Fruit fly (Drosophila melanogaster): ENCODE data around the gene CG11841.

The CG11841 gene

dm6 chr3R:29027122-29027521 lies 23.7 kb upstream of the CG11841 start, which contains the start of the genes eIF4E6 and CG1951 (continued):
- TF ChIP-seq Antp (GFP tag; optimal IDR thresholded peaks at IDR 0.05) (no peak), zen (tag; optimal IDR thresholded peaks at IDR 0.05) (peak; percentile 75), CG11695 (GFP tag; IDR thresholded peaks at IDR 0.05) (no peak), vfl (GFP tag; optimal IDR thresholded peaks at IDR 0.05) (no peak), abd-A (tag; optimal IDR thresholded peaks at IDR 0.05) (no peak), ac (GFP tag; optimal IDR thresholded peaks at IDR 0.05) (no peak), pzg (GFP tag; optimal IDR thresholded peaks at IDR 0.05) (peak; percentile 68), vvl (GFP tag; IDR thresholded peaks at IDR 0.05) (0 out of 2 replicates have a peak, but pooled peaks have one; percentile 9), yki (optimal IDR thresholded peaks at IDR 0.05) (no peak), HmgZ (tag; optimal IDR thresholded peaks at IDR 0.05) (peak; percentile 27), CG30431 (GFP tag; optimal IDR thresholded peaks at IDR 0.05) (no peak), CG18476 (GFP tag; optimal IDR thresholded peaks at IDR 0.05) (no peak), CG42726 (GFP tag; IDR thresholded peaks at IDR 0.05; ENCODE audit: partially characterized antibody) (peak; percentile 96), ssp (GFP tag; IDR thresholded peaks at IDR 0.05) (no peak), twi (tag; optimal IDR thresholded peaks at IDR 0.05) (no peak), CG6654 (GFP tag; optimal IDR thresholded peaks at IDR 0.05) (no peak), slp2 (GFP tag; optimal IDR thresholded peaks at IDR 0.05) (no peak), CG6854 (GFP tag; optimal IDR thresholded peaks at IDR 0.05) (no peak), CG16813 (GFP tag; IDR thresholded peaks at IDR 0.05; ENCODE audit: partially characterized antibody) (peak; percentile 96), Ada2b (GFP tag; IDR thresholded peaks at IDR 0.05) (no peak), CG3407 (GFP tag; optimal IDR thresholded peaks at IDR 0.05) (no peak), CG2712 (tag; optimal IDR thresholded peaks at IDR 0.05) (no peak), Neu2 (GFP tag; optimal IDR thresholded peaks at IDR 0.05; ENCODE audit: borderline replicate concordance) (no peak), crp (GFP tag; optimal IDR thresholded peaks at IDR 0.05) (no peak), maf-S (GFP tag; optimal IDR thresholded peaks at IDR 0.05) (no peak), Sry-δ (GFP tag; optimal IDR thresholded peaks at IDR 0.05) (peak; percentile 94), pb (GFP tag; optimal IDR thresholded peaks at IDR 0.05) (no peak), ttk (GFP tag; IDR thresholded peaks at IDR 0.05) (no peak), tna (GFP tag; IDR thresholded peaks at IDR 0.05; ENCODE audit: partially characterized antibody) (peak; percentile 93), CG11696 (GFP tag; IDR thresholded peaks at IDR 0.05) (no peak), CG14667 (GFP tag; IDR thresholded peaks at IDR 0.05) (no peak), CG10543 (GFP tag; optimal IDR thresholded peaks at IDR 0.05) (no peak), YL-1 (GFP tag; optimal IDR thresholded peaks at IDR 0.05) (peak; percentile 57), chinmo (GFP tag; IDR thresholded peaks at IDR 0.05; ENCODE audit: partially characterized antibody) (peak; percentile 95), repo (GFP tag; optimal IDR thresholded peaks at IDR 0.05) (no peak), CG2129 (GFP tag; IDR thresholded peaks at IDR 0.05; ENCODE audit: partially characterized antibody) (peak; percentile 79), fd96Cb (tag; optimal IDR thresholded peaks at IDR 0.05) (no peak), sna (GFP tag; IDR thresholded peaks at IDR 0.05; ENCODE audit: partially characterized antibody) (peak; percentile 96), croc (GFP tag; conservative IDR thresholded peaks at IDR 0.05) (no peak), stc (GFP tag; IDR thresholded peaks at IDR 0.05) (no peak), CG1024 (GFP tag; IDR thresholded peaks at IDR 0.05) (no peak), nerfin-2 (GFP tag; IDR thresholded peaks at IDR 0.05; ENCODE audit: partially characterized antibody) (peak; percentile 93), inv (GFP tag; IDR thresholded peaks at IDR 0.05; ENCODE audit: partially characterized antibody) (peak; percentile 93), Dfd (GFP tag; optimal IDR thresholded peaks at IDR 0.05) (no peak), CG17361 (GFP tag; IDR thresholded peaks at IDR 0.05) (no peak), Kr (GFP tag; optimal IDR thresholded peaks at IDR 0.05) (no peak), vnd (GFP tag; IDR thresholded peaks at IDR 0.05; ENCODE audit: partially characterized antibody) (peak; percentile 93), Ets97D (GFP tag; optimal IDR thresholded peaks at IDR 0.05) (peak; percentile 30), CG34376 (GFP tag; optimal IDR thresholded peaks at IDR 0.05) (no peak), zen2 (GFP tag; IDR thresholded peaks at IDR 0.05; ENCODE audit: partially characterized antibody) (peak; percentile 98), phol (tag; optimal IDR thresholded peaks at IDR 0.05) (peak; percentile 71)
